Worm (Caenorhabditis elegans) whole organism, L4/young adult: ENCODE data around the gene ZK1248.5.

Experiments
- dao-5 ChIP-seq: sonication (generic microtip); optimal IDR thresholded peaks from 2 replicates; lab custom pipeline; 2016; ENCODE audit warnings: missing genotype, missing genetic modification characterization, moderate library complexity, missing compliant biosample characterization
- him-1 ChIP-seq: sonication (generic microtip); optimal IDR thresholded peaks from 2 replicates; lab custom pipeline; 2016; ENCODE audit warnings: missing genotype, missing genetic modification reagents, missing genetic modification characterization, missing compliant biosample characterization

DNA sequence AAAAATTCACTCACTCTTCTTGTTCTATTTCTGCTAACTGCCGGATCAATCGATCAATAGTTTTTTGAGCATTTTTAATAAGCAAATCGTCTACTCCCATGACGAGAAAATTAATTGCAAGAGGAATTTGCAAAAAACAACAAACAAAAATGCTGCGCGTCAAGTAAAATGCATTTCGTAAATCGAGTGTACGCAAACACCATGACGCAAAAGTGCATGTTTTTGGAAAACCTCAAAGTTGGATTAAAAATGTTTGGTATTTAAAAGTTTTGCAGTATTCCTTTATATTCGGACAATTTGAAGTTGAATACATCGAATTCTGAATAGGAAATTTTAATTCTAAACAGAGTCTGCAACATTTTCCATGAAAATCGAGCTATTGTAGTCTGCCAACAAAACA is 28.9 kb downstream of the ZK1248.5 start, which contains the start of gene ZK1248.19:
- no peak for TF ChIP-seq dao-5 (tag; lab: Kevin White, UChicago)
- no peak for TF ChIP-seq him-1
